Worm (Caenorhabditis elegans) whole organism, L2 larva: Measurements from ENCODE around the gene lem-2.

Experiments
- F13H6.1 ChIP-seq: sonication (generic microtip); optimal IDR thresholded peaks from 2 replicates; lab custom pipeline; 2016; ENCODE audit warnings: missing genetic modification characterization, missing compliant biosample characterization
- R02D3.7 ChIP-seq: fragments of 150-350 bp; optimal IDR thresholded peaks from 2 replicates; lab custom pipeline; 2014; ENCODE audit warnings: missing biosample characterization, missing genetic modification characterization
- Y55F3AM.14 ChIP-seq: fragments of 200-800 bp; sonication (Bioruptor generic); optimal IDR thresholded peaks from 2 replicates; lab custom pipeline; 2018; ENCODE audit warnings: mild to moderate bottlenecking, missing genetic modification characterization, missing compliant biosample characterization
- ZK546.5 ChIP-seq: sonication (generic microtip); optimal IDR thresholded peaks from 2 replicates; lab custom pipeline; 2017; ENCODE audit warnings: missing biosample characterization, missing genetic modification characterization
- alr-1 ChIP-seq: fragments of 150-350 bp; optimal IDR thresholded peaks from 2 replicates; lab custom pipeline; 2014; ENCODE audit warnings: missing biosample characterization, missing genetic modification characterization
- ama-1 ChIP-seq: fragments of 150-350 bp; optimal IDR thresholded peaks from 2 replicates; lab custom pipeline; 2018; ENCODE audit warnings: inconsistent platforms
- blmp-1 ChIP-seq: sonication (generic microtip); optimal IDR thresholded peaks from 2 replicates; lab custom pipeline; 2017; ENCODE audit warnings: missing genetic modification characterization, mild to moderate bottlenecking, missing compliant biosample characterization, antibody characterized with exemption, moderate library complexity; ENCODE audit not compliant: insufficient read depth
- ceh-82 ChIP-seq: fragments of 150-350 bp; optimal IDR thresholded peaks from 2 replicates; lab custom pipeline; 2014; ENCODE audit warnings: missing biosample characterization, missing genetic modification characterization
- crh-2 ChIP-seq: sonication (generic microtip); optimal IDR thresholded peaks from 2 replicates; lab custom pipeline; 2017; ENCODE audit warnings: missing biosample characterization, missing genetic modification characterization
- dmd-4 ChIP-seq: sonication (generic microtip); optimal IDR thresholded peaks from 2 replicates; lab custom pipeline; 2017; ENCODE audit warnings: missing biosample characterization, missing genetic modification characterization
- egl-27 ChIP-seq: sonication (generic microtip); optimal IDR thresholded peaks from 3 replicates; lab custom pipeline; 2017; ENCODE audit warnings: missing biosample characterization, missing genetic modification reagents, missing genetic modification characterization
- fos-1 ChIP-seq: fragments of 150-350 bp; optimal IDR thresholded peaks from 2 replicates; lab custom pipeline; 2014; ENCODE audit warnings: missing biosample characterization, missing genetic modification characterization
- gmeb-1 ChIP-seq: fragments of 150-350 bp; optimal IDR thresholded peaks from 2 replicates; lab custom pipeline; 2014; ENCODE audit warnings: missing biosample characterization, missing genetic modification characterization
- lin-13 ChIP-seq: fragments of 150-350 bp; optimal IDR thresholded peaks from 2 replicates; lab custom pipeline; 2014; ENCODE audit warnings: missing biosample characterization, missing genetic modification reagents, missing genetic modification characterization
- lin-39 ChIP-seq: fragments of 150-350 bp; optimal IDR thresholded peaks from 2 replicates; lab custom pipeline; 2014; ENCODE audit warnings: missing biosample characterization, missing genetic modification reagents, missing genetic modification characterization
- lsy-2 ChIP-seq, 2 experiments: fragments of 150-350 bp in 1 of 2; sonication (generic microtip) in 1 of 2; optimal IDR thresholded peaks; 2 replicates each; lab custom pipeline; 2014 to 2017; ENCODE audit warnings: missing biosample characterization in 2 of 2, missing genetic modification characterization in 2 of 2
- mab-5 ChIP-seq: fragments of 150-350 bp; optimal IDR thresholded peaks from 2 replicates; lab custom pipeline; 2014; ENCODE audit warnings: missing biosample characterization, missing genetic modification characterization
- mdl-1 ChIP-seq, 2 experiments: fragments of 150-350 bp in 1 of 2; sonication (generic microtip) in 1 of 2; optimal IDR thresholded peaks; 2 replicates each; lab custom pipeline; 2017; ENCODE audit warnings: missing biosample characterization in 2 of 2, missing genetic modification characterization in 2 of 2
- nhr-10 ChIP-seq: sonication (generic microtip); optimal IDR thresholded peaks from 2 replicates; lab custom pipeline; 2017; ENCODE audit warnings: missing biosample characterization, missing genetic modification characterization
- nhr-11 ChIP-seq: fragments of 150-350 bp; optimal IDR thresholded peaks from 2 replicates; lab custom pipeline; 2014; ENCODE audit warnings: missing biosample characterization, missing genetic modification characterization
- nhr-129 ChIP-seq: fragments of 150-350 bp; optimal IDR thresholded peaks from 2 replicates; lab custom pipeline; 2014; ENCODE audit warnings: missing biosample characterization, missing genetic modification characterization
- nhr-23 ChIP-seq: fragments of 150-350 bp; optimal IDR thresholded peaks from 2 replicates; lab custom pipeline; 2014; ENCODE audit warnings: missing biosample characterization, missing genetic modification reagents, missing genetic modification characterization
- nhr-237 ChIP-seq: fragments of 150-350 bp; optimal IDR thresholded peaks from 2 replicates; lab custom pipeline; 2014; ENCODE audit warnings: missing biosample characterization, missing genetic modification characterization
- nhr-25 ChIP-seq: fragments of 150-350 bp; sonication (generic microtip); optimal IDR thresholded peaks from 3 replicates; lab custom pipeline; 2014; ENCODE audit warnings: missing biosample characterization, missing genetic modification characterization
- peb-1 ChIP-seq: fragments of 150-350 bp; optimal IDR thresholded peaks from 2 replicates; lab custom pipeline; 2014; ENCODE audit warnings: missing biosample characterization, missing genetic modification characterization
- skn-1 ChIP-seq: sonication (generic microtip); optimal IDR thresholded peaks from 2 replicates; lab custom pipeline; 2017; ENCODE audit warnings: missing biosample characterization, missing genetic modification characterization
- sma-3 ChIP-seq: sonication (generic microtip); optimal IDR thresholded peaks from 2 replicates; lab custom pipeline; 2016; ENCODE audit warnings: missing genetic modification reagents, missing genetic modification characterization, missing compliant biosample characterization
- snpc-4 ChIP-seq: fragments of 150-350 bp; optimal IDR thresholded peaks from 2 replicates; lab custom pipeline; 2014; ENCODE audit warnings: missing biosample characterization, missing genetic modification characterization
- unc-39 ChIP-seq: fragments of 150-350 bp; optimal IDR thresholded peaks from 2 replicates; lab custom pipeline; 2014; ENCODE audit warnings: missing biosample characterization, missing genetic modification characterization
- unc-55 ChIP-seq: fragments of 150-350 bp; sonication (generic microtip); optimal IDR thresholded peaks from 3 replicates; lab custom pipeline; 2014; ENCODE audit warnings: missing biosample characterization, missing genetic modification reagents, missing genetic modification characterization
- unc-62 ChIP-seq: fragments of 150-350 bp; optimal IDR thresholded peaks from 2 replicates; lab custom pipeline; 2014; ENCODE audit warnings: missing biosample characterization, missing genetic modification reagents, missing genetic modification characterization
- zag-1 ChIP-seq: fragments of 150-350 bp; optimal IDR thresholded peaks from 2 replicates; lab custom pipeline; 2014; ENCODE audit warnings: missing biosample characterization, missing genetic modification characterization
- ztf-4 ChIP-seq: fragments of 150-350 bp; optimal IDR thresholded peaks from 2 replicates; lab custom pipeline; 2014; ENCODE audit warnings: missing biosample characterization, missing genetic modification characterization

Gene lem-2

DNA sequence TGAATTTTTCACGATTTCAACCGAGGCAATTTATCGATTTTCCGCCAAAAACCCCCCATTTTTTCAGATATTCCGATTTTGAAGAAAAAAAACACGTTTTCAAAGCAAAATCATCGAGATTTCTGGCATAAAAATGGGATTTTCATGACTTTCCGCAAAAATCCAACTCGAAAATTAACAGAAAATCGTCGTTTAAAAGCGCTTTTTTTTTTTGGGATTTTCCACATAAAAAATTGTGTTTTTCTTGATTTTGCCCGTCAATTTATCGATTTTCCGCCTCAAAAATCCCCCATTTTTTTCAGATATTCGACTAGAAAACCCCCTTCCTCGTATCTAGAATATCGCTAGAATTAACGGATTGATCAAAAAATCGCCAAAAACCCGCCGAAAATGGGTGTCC lies 5.4 kb downstream of the lem-2 start, which contains the start of gene xrn-1:
TSS of gene xrn-1 (plus strand) at position 301 of the 400 bp plus-strand sequence.
- TF ChIP-seq skn-1 (tag; lab: Kevin White, UChicago), result no peak
- no peak for TF ChIP-seq R02D3.7 (tag; lab: Kevin White, UChicago)
- no peak for TF ChIP-seq dmd-4 (tag; lab: Kevin White, UChicago)
- TF ChIP-seq ceh-82, result no peak
- no peak for TF ChIP-seq unc-39
- no peak for TF ChIP-seq F13H6.1
- TF ChIP-seq, all 48 proteins: peak for 0

DNA sequence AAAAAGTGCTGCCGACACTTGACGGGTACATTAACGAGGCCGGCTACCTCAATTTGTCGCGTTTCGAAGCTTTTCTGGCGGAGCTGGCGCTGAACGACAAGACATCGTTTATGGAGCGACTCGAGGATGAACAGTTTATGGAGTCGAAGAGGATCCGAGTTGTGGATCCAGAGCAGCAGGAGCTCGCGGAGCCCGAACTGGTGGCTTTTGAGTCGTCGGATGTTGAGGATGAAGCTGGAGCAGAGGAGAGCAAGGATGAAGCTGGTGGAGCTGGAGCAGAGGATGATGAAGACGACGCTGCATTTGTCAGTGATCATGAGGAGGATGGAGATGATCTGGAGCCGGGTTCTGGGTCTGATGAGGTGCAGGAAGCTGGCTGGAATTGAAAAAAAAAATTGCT lies 11.6 kb downstream of the lem-2 start:
- TF ChIP-seq Y55F3AM.14 (GFP tag; lab: Kevin White, UChicago), result no peak
- no peak for TF ChIP-seq ama-1

- no peak for TF ChIP-seq lin-13 (GFP tag; lab: Kevin White, UChicago)
- no peak for TF ChIP-seq nhr-237
- TF ChIP-seq lin-39, result no peak
- no peak for TF ChIP-seq peb-1 (tag; lab: Kevin White, UChicago)
- no peak for TF ChIP-seq unc-55 (GFP tag; lab: Kevin White, UChicago)
Observed at ce11 chrII:14077823-14078222, 14.6 kb downstream of the lem-2 start.

DNA sequence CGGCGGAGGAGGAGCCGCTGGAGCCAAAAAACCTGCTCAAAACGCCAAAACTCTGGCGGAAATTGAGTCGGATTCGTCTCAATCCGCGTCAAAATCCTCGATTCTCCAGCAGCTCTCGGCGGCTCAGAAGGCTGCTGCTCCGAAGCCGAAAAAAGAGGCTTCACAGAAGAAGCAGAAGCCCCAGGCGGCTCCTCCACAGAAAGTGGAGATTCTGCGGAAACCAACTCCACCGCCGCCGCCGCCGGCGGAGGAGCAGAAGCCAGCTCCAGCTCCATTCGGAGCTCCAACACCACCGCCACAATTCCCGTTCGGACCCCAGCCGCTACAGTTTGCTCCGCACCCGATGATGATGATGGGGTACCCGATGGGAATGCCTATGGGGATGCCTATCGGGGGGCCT lies 23.7 kb downstream of the lem-2 start:
- TF ChIP-seq unc-62 (GFP tag; lab: Kevin White, UChicago) (no peak), nhr-11 (tag; lab: Kevin White, UChicago) (no peak), nhr-23 (tag; lab: Kevin White, UChicago) (no peak), fos-1 (tag; lab: Kevin White, UChicago) (no peak), nhr-129 (no peak), dmd-4 (tag; lab: Kevin White, UChicago) (no peak), lin-13 (GFP tag; lab: Kevin White, UChicago) (no peak), nhr-237 (no peak), snpc-4 (tag; lab: Kevin White, UChicago) (no peak), gmeb-1 (no peak), ztf-4 (tag; lab: Kevin White, UChicago) (no peak), nhr-25 (no peak)

DNA sequence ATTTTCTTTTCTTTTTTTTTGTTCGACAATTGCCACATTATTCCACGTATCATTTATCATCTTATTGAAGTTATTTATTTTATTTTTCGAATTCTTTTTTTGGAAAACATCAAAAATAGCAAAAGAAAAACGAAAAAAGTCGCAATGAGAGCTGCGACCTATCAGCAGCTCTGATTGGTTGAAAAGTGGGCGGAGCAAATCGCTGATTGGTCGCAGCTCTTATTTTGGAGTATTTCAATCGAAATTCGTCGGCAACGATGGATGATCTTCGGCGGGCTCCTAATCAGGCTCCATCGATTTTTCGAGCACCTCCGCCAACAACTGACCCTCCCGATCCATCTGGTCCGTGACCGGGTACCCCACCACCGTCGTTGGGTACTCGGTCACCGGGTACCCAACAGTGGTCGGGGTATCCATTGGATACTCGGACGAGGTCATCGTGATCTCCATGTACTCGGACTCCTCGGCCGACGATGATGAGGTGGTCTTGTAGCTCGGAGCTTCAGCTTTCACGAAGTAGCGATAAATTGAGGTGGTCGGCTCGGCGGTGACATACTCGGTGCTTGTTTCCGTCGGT lies 26.6 kb downstream of the lem-2 start:
- TF ChIP-seq mdl-1 (tag; optimal IDR thresholded peaks at IDR 0.05; lab: Kevin White, UChicago), result no peak
- no peak for TF ChIP-seq lsy-2 (tag; optimal IDR thresholded peaks at IDR 0.05; lab: Kevin White, UChicago)
- no peak for TF ChIP-seq R02D3.7 (tag; lab: Kevin White, UChicago)
- no peak for TF ChIP-seq mab-5 (tag; lab: Kevin White, UChicago)
- no peak for TF ChIP-seq ZK546.5
- TF ChIP-seq nhr-11 (tag; lab: Kevin White, UChicago), result no peak
- TF ChIP-seq snpc-4 (tag; lab: Kevin White, UChicago), result no peak
- no peak for TF ChIP-seq unc-55 (GFP tag; lab: Kevin White, UChicago)
- no peak for TF ChIP-seq nhr-23 (tag; lab: Kevin White, UChicago)
- no peak for TF ChIP-seq dmd-4 (tag; lab: Kevin White, UChicago)
- TF ChIP-seq skn-1 (tag; lab: Kevin White, UChicago), result no peak

ce11 chrII:14091182-14091581 lies 27.9 kb downstream of the lem-2 start:
- TF ChIP-seq nhr-23 (tag; lab: Kevin White, UChicago) (no peak), nhr-237 (no peak), zag-1 (tag; lab: Kevin White, UChicago) (no peak), egl-27 (tag; lab: Kevin White, UChicago) (no peak), lsy-2 (tag; optimal IDR thresholded peaks at IDR 0.05; lab: Kevin White, UChicago) (no peak), F13H6.1 (no peak), R02D3.7 (tag; lab: Kevin White, UChicago) (no peak), alr-1 (tag; lab: Kevin White, UChicago) (no peak), nhr-10 (tag; lab: Kevin White, UChicago) (no peak), fos-1 (tag; lab: Kevin White, UChicago) (no peak), crh-2 (tag; lab: Kevin White, UChicago) (no peak), sma-3 (GFP tag; lab: Kevin White, UChicago) (no peak), blmp-1 (tag; lab: Kevin White, UChicago) (no peak)
